Worm (Caenorhabditis elegans): ENCODE measurements around the gene Y57G11C.8.

Y57G11C.8 gene

ce11 chrIV:14800931-14801330, 19.3 kb downstream of the Y57G11C.8 start:
- TF ChIP-seq flt-1 (GFP tag; IDR thresholded peaks at IDR 0.05) (no peak), ztf-23 (GFP tag; IDR thresholded peaks at IDR 0.05) (no peak), cog-1 (tag; optimal IDR thresholded peaks at IDR 0.05) (no peak), med-1 (GFP tag; optimal IDR thresholded peaks at IDR 0.05; ENCODE audit: insufficient read depth) (no peak), T22C8.4 (GFP tag; IDR thresholded peaks at IDR 0.05) (no peak), tab-1 (GFP tag; IDR thresholded peaks at IDR 0.05) (no peak), ztf-29 (GFP tag; IDR thresholded peaks at IDR 0.05) (no peak), ref-1 (GFP tag; conservative IDR thresholded peaks at IDR 0.05) (no peak), klf-2 (GFP tag; conservative IDR thresholded peaks at IDR 0.05) (no peak)

- TF ChIP-seq T22C8.4 (GFP tag; IDR thresholded peaks at IDR 0.05) = no peak
- TF ChIP-seq med-1 (GFP tag; optimal IDR thresholded peaks at IDR 0.05; ENCODE audit: insufficient read depth) = no peak
- no peak for TF ChIP-seq flt-1 (GFP tag; IDR thresholded peaks at IDR 0.05)
- TF ChIP-seq klf-2 (GFP tag; conservative IDR thresholded peaks at IDR 0.05) = no peak
- no peak for TF ChIP-seq tab-1 (GFP tag; IDR thresholded peaks at IDR 0.05)
- no peak for TF ChIP-seq cog-1 (tag; optimal IDR thresholded peaks at IDR 0.05)
- no peak for TF ChIP-seq ztf-29 (GFP tag; IDR thresholded peaks at IDR 0.05)
Measured at ce11 chrIV:14802316-14802715, 20.7 kb downstream of the Y57G11C.8 start, which contains the start of gene Y57G11C.1142. Gene Y57G11C.1142, plus strand, starts transcription at chrIV:14802616.

- TF ChIP-seq ztf-29 (GFP tag; IDR thresholded peaks at IDR 0.05) = no peak
- TF ChIP-seq med-1 (GFP tag; optimal IDR thresholded peaks at IDR 0.05; ENCODE audit: insufficient read depth) = no peak
- TF ChIP-seq T22C8.4 (GFP tag; IDR thresholded peaks at IDR 0.05) = no peak
- TF ChIP-seq cog-1 (tag; optimal IDR thresholded peaks at IDR 0.05) = no peak
- TF ChIP-seq klf-2 (GFP tag; conservative IDR thresholded peaks at IDR 0.05) = no peak
- TF ChIP-seq ztf-23 (GFP tag; IDR thresholded peaks at IDR 0.05) = no peak
- TF ChIP-seq tab-1 (GFP tag; IDR thresholded peaks at IDR 0.05) = no peak
- no peak for TF ChIP-seq ref-1 (GFP tag; conservative IDR thresholded peaks at IDR 0.05)
- no peak for TF ChIP-seq flt-1 (GFP tag; IDR thresholded peaks at IDR 0.05)
Measured at ce11 chrIV:14806903-14807302, 25.3 kb downstream of the Y57G11C.8 start, which contains the start of gene oig-5. Gene oig-5, plus strand, starts transcription at chrIV:14807203.

ce11 chrIV:14816288-14816687, 34.7 kb downstream of the Y57G11C.8 start, which contains the start of gene Y57G11C.46:
Gene Y57G11C.46, minus strand, starts transcription at chrIV:14816388.
- TF ChIP-seq ztf-23 (GFP tag; IDR thresholded peaks at IDR 0.05) (no peak), ztf-29 (GFP tag; IDR thresholded peaks at IDR 0.05) (no peak), T22C8.4 (GFP tag; IDR thresholded peaks at IDR 0.05) (no peak), tab-1 (GFP tag; IDR thresholded peaks at IDR 0.05) (no peak), ref-1 (GFP tag; conservative IDR thresholded peaks at IDR 0.05) (no peak), med-1 (GFP tag; optimal IDR thresholded peaks at IDR 0.05; ENCODE audit: insufficient read depth) (no peak)

- TF ChIP-seq flt-1 (GFP tag; IDR thresholded peaks at IDR 0.05) (peak; percentile 14; the same call in 1 of the 2 replicates), cog-1 (tag; optimal IDR thresholded peaks at IDR 0.05) (no peak)
Measured at ce11 chrIV:14822267-14822666, 40.6 kb downstream of the Y57G11C.8 start.

- no peak for TF ChIP-seq klf-2 (GFP tag; conservative IDR thresholded peaks at IDR 0.05)
- no peak for TF ChIP-seq ref-1 (GFP tag; conservative IDR thresholded peaks at IDR 0.05)
- TF ChIP-seq T22C8.4 (GFP tag; IDR thresholded peaks at IDR 0.05) = peak; percentile 40; the same call in 1 of the 2 replicates
- TF ChIP-seq cog-1 (tag; optimal IDR thresholded peaks at IDR 0.05) = no peak
- TF ChIP-seq tab-1 (GFP tag; IDR thresholded peaks at IDR 0.05) = no peak
Measured at ce11 chrIV:14824201-14824600, 42.6 kb downstream of the Y57G11C.8 start.

- peak; percentile 78 for TF ChIP-seq cog-1 (tag; optimal IDR thresholded peaks at IDR 0.05)
- no peak for TF ChIP-seq ztf-23 (GFP tag; IDR thresholded peaks at IDR 0.05)
- 0 out of 2 replicates have a peak, but pooled peaks have one; percentile 13 for TF ChIP-seq flt-1 (GFP tag; IDR thresholded peaks at IDR 0.05)
- no peak for TF ChIP-seq klf-2 (GFP tag; conservative IDR thresholded peaks at IDR 0.05)
Measured at ce11 chrIV:14824878-14825352, 43.3 kb downstream of the Y57G11C.8 start, which contains the start of gene sec-61.A. Gene sec-61.A, minus strand, starts transcription at chrIV:14825264.

- TF ChIP-seq ref-1 (GFP tag; conservative IDR thresholded peaks at IDR 0.05) = no peak
- no peak for TF ChIP-seq flt-1 (GFP tag; IDR thresholded peaks at IDR 0.05)
- no peak for TF ChIP-seq klf-2 (GFP tag; conservative IDR thresholded peaks at IDR 0.05)
- TF ChIP-seq T22C8.4 (GFP tag; IDR thresholded peaks at IDR 0.05) = no peak
- no peak for TF ChIP-seq cog-1 (tag; optimal IDR thresholded peaks at IDR 0.05)
- TF ChIP-seq ztf-23 (GFP tag; IDR thresholded peaks at IDR 0.05) = no peak
- no peak for TF ChIP-seq med-1 (GFP tag; optimal IDR thresholded peaks at IDR 0.05; ENCODE audit: insufficient read depth)
- TF ChIP-seq ztf-29 (GFP tag; IDR thresholded peaks at IDR 0.05) = no peak
- TF ChIP-seq tab-1 (GFP tag; IDR thresholded peaks at IDR 0.05) = no peak
Measured at ce11 chrIV:14825379-14825778, 43.7 kb downstream of the Y57G11C.8 start, which contains the start of gene rps-18. Gene rps-18, plus strand, starts transcription at chrIV:14825679.

- no peak for TF ChIP-seq T22C8.4 (GFP tag; IDR thresholded peaks at IDR 0.05)
- TF ChIP-seq cog-1 (tag; optimal IDR thresholded peaks at IDR 0.05) = no peak
- no peak for TF ChIP-seq ztf-23 (GFP tag; IDR thresholded peaks at IDR 0.05)
- no peak for TF ChIP-seq ref-1 (GFP tag; conservative IDR thresholded peaks at IDR 0.05)
- no peak for TF ChIP-seq tab-1 (GFP tag; IDR thresholded peaks at IDR 0.05)
- TF ChIP-seq klf-2 (GFP tag; conservative IDR thresholded peaks at IDR 0.05) = no peak
- no peak for TF ChIP-seq med-1 (GFP tag; optimal IDR thresholded peaks at IDR 0.05; ENCODE audit: insufficient read depth)
- no peak for TF ChIP-seq flt-1 (GFP tag; IDR thresholded peaks at IDR 0.05)
- TF ChIP-seq ztf-29 (GFP tag; IDR thresholded peaks at IDR 0.05) = no peak
Measured at ce11 chrIV:14826151-14826757, 44.6 kb downstream of the Y57G11C.8 start.

- TF ChIP-seq ref-1 (GFP tag; conservative IDR thresholded peaks at IDR 0.05) (no peak), T22C8.4 (GFP tag; IDR thresholded peaks at IDR 0.05) (no peak), ztf-29 (GFP tag; IDR thresholded peaks at IDR 0.05) (no peak), ztf-23 (GFP tag; IDR thresholded peaks at IDR 0.05) (no peak), cog-1 (tag; optimal IDR thresholded peaks at IDR 0.05) (no peak), flt-1 (GFP tag; IDR thresholded peaks at IDR 0.05) (no peak), klf-2 (GFP tag; conservative IDR thresholded peaks at IDR 0.05) (no peak), med-1 (GFP tag; optimal IDR thresholded peaks at IDR 0.05; ENCODE audit: insufficient read depth) (no peak), tab-1 (GFP tag; IDR thresholded peaks at IDR 0.05) (no peak)
Measured at ce11 chrIV:14828218-14828617, 46.6 kb downstream of the Y57G11C.8 start.

Measured in whole organism, midembryonic.